Worm (Caenorhabditis elegans) whole organism, L2 larva: ENCODE measurements around the gene shw-1.

ENCODE experiments used
- C34F6.9 ChIP-seq: fragments of 150-350 bp; optimal IDR thresholded peaks from 2 replicates; lab custom pipeline; 2014; ENCODE audit warnings: missing biosample characterization, missing genetic modification characterization
- ZK546.5 ChIP-seq: sonication (generic microtip); optimal IDR thresholded peaks from 2 replicates; lab custom pipeline; 2017; ENCODE audit warnings: missing biosample characterization, missing genetic modification characterization
- egl-27 ChIP-seq: sonication (generic microtip); optimal IDR thresholded peaks from 3 replicates; lab custom pipeline; 2017; ENCODE audit warnings: missing biosample characterization, missing genetic modification reagents, missing genetic modification characterization

- TF ChIP-seq C34F6.9 (tag; lab: Kevin White, UChicago), result no peak
- TF ChIP-seq ZK546.5 (tag; lab: Kevin White, UChicago), result no peak
- TF ChIP-seq egl-27 (tag; lab: Kevin White, UChicago), result no peak
Observed at ce11 chrII:8339108-8339507, 17.8 kb upstream of the shw-1 start.
